Fruit fly (Drosophila melanogaster): ENCODE results near the gene CG6380.

Gene CG6380

dm6 chr2L:17292102-17292501 lies at the start of gene CG6380:
CG6380 (minus strand) TSS chr2L:17292202.
- no peak for TF ChIP-seq CG33017 (tag; optimal IDR thresholded peaks at IDR 0.05)
- no peak for TF ChIP-seq CG5204 (GFP tag; optimal IDR thresholded peaks at IDR 0.05)
- no peak for TF ChIP-seq Hr96 (GFP tag; optimal IDR thresholded peaks at IDR 0.05)
- no peak for TF ChIP-seq pad (GFP tag; optimal IDR thresholded peaks at IDR 0.05)
- TF ChIP-seq CG7101 (tag; optimal IDR thresholded peaks at IDR 0.05), result no peak
- no peak for TF ChIP-seq ovo (GFP tag; optimal IDR thresholded peaks at IDR 0.05)
- TF ChIP-seq Crg-1 (GFP tag; optimal IDR thresholded peaks at IDR 0.05), result no peak
- no peak for TF ChIP-seq cic (GFP tag; optimal IDR thresholded peaks at IDR 0.05)
- TF ChIP-seq toe (GFP tag; optimal IDR thresholded peaks at IDR 0.05), result no peak
- no peak for TF ChIP-seq CG1620 (GFP tag; optimal IDR thresholded peaks at IDR 0.05)
- no peak for TF ChIP-seq bab1 (GFP tag; optimal IDR thresholded peaks at IDR 0.05)
- no peak for TF ChIP-seq CG7045 (GFP tag; optimal IDR thresholded peaks at IDR 0.05)
- no peak for TF ChIP-seq CG14711 (tag; optimal IDR thresholded peaks at IDR 0.05)
- no peak for TF ChIP-seq kay (GFP tag; ENCODE audit: borderline replicate concordance)
- no peak for TF ChIP-seq CG11617 (GFP tag; optimal IDR thresholded peaks at IDR 0.05)
- TF ChIP-seq CG12768 (GFP tag; optimal IDR thresholded peaks at IDR 0.05), result no peak

- TF ChIP-seq CG7101 (tag; optimal IDR thresholded peaks at IDR 0.05) (no peak), CG33017 (tag; optimal IDR thresholded peaks at IDR 0.05) (no peak), pad (GFP tag; optimal IDR thresholded peaks at IDR 0.05) (no peak), cic (GFP tag; optimal IDR thresholded peaks at IDR 0.05) (no peak), tj (GFP tag; optimal IDR thresholded peaks at IDR 0.05) (no peak), Crg-1 (GFP tag; optimal IDR thresholded peaks at IDR 0.05) (no peak), CG12768 (GFP tag; optimal IDR thresholded peaks at IDR 0.05) (no peak), CG7045 (GFP tag; optimal IDR thresholded peaks at IDR 0.05) (no peak), CG11617 (GFP tag; optimal IDR thresholded peaks at IDR 0.05) (no peak), toe (GFP tag; optimal IDR thresholded peaks at IDR 0.05) (no peak), kay (GFP tag; ENCODE audit: borderline replicate concordance) (no peak), Hr96 (GFP tag; optimal IDR thresholded peaks at IDR 0.05) (no peak), Mnt (GFP tag; optimal IDR thresholded peaks at IDR 0.05) (no peak), Clk (GFP tag; optimal IDR thresholded peaks at IDR 0.05) (no peak)
These were observed 28.6 kb upstream of the CG6380 start, which contains the start of gene CG45691 for dm6 chr2L:17320612-17321011. CG45691 (minus strand) TSS chr2L:17320712.

- TF ChIP-seq kay (GFP tag; ENCODE audit: borderline replicate concordance), result no peak
- TF ChIP-seq CG1620 (GFP tag; optimal IDR thresholded peaks at IDR 0.05), result no peak
- TF ChIP-seq CG14711 (tag; optimal IDR thresholded peaks at IDR 0.05), result no peak
- no peak for TF ChIP-seq Mnt (GFP tag; optimal IDR thresholded peaks at IDR 0.05)
- TF ChIP-seq ovo (GFP tag; optimal IDR thresholded peaks at IDR 0.05), result no peak
- no peak for TF ChIP-seq Clk (GFP tag; optimal IDR thresholded peaks at IDR 0.05)
- no peak for TF ChIP-seq CG33017 (tag; optimal IDR thresholded peaks at IDR 0.05)
- no peak for TF ChIP-seq cic (GFP tag; optimal IDR thresholded peaks at IDR 0.05)
These were observed 19.7 kb upstream of the CG6380 start, which contains the start of gene CG34170 for dm6 chr2L:17311720-17312119. CG34170 (minus strand) TSS chr2L:17311820.

dm6 chr2L:17285940-17286339 lies 6.1 kb downstream of the CG6380 start, which contains the start of gene CG15140:
CG15140 (plus strand) TSS chr2L:17286240.
- TF ChIP-seq CG12768 (GFP tag; optimal IDR thresholded peaks at IDR 0.05) (no peak), Clk (GFP tag; optimal IDR thresholded peaks at IDR 0.05) (no peak), CG11617 (GFP tag; optimal IDR thresholded peaks at IDR 0.05) (no peak), bab1 (GFP tag; optimal IDR thresholded peaks at IDR 0.05) (no peak), tj (GFP tag; optimal IDR thresholded peaks at IDR 0.05) (no peak), CG7045 (GFP tag; optimal IDR thresholded peaks at IDR 0.05) (no peak), Crg-1 (GFP tag; optimal IDR thresholded peaks at IDR 0.05) (no peak), Mnt (GFP tag; optimal IDR thresholded peaks at IDR 0.05) (no peak), cnc (optimal IDR thresholded peaks at IDR 0.05) (no peak), CG1620 (GFP tag; optimal IDR thresholded peaks at IDR 0.05) (no peak), cic (GFP tag; optimal IDR thresholded peaks at IDR 0.05) (no peak), toe (GFP tag; optimal IDR thresholded peaks at IDR 0.05) (no peak)

- TF ChIP-seq Hr96 (GFP tag; optimal IDR thresholded peaks at IDR 0.05) (no peak), CG7045 (GFP tag; optimal IDR thresholded peaks at IDR 0.05) (no peak), Crg-1 (GFP tag; optimal IDR thresholded peaks at IDR 0.05) (no peak), CG5204 (GFP tag; optimal IDR thresholded peaks at IDR 0.05) (no peak), CG7101 (tag; optimal IDR thresholded peaks at IDR 0.05) (no peak), cnc (optimal IDR thresholded peaks at IDR 0.05) (no peak)
These were observed 22.3 kb downstream of the CG6380 start for dm6 chr2L:17269740-17270139.

- no peak for TF ChIP-seq CG12768 (GFP tag; optimal IDR thresholded peaks at IDR 0.05)
- no peak for TF ChIP-seq bab1 (GFP tag; optimal IDR thresholded peaks at IDR 0.05)
- TF ChIP-seq CG7045 (GFP tag; optimal IDR thresholded peaks at IDR 0.05), result no peak
- TF ChIP-seq Mnt (GFP tag; optimal IDR thresholded peaks at IDR 0.05), result no peak
- TF ChIP-seq Clk (GFP tag; optimal IDR thresholded peaks at IDR 0.05), result no peak
- no peak for TF ChIP-seq CG1620 (GFP tag; optimal IDR thresholded peaks at IDR 0.05)
- TF ChIP-seq CG7101 (tag; optimal IDR thresholded peaks at IDR 0.05), result no peak
- no peak for TF ChIP-seq toe (GFP tag; optimal IDR thresholded peaks at IDR 0.05)
- no peak for TF ChIP-seq CG14711 (tag; optimal IDR thresholded peaks at IDR 0.05)
- no peak for TF ChIP-seq kay (GFP tag; ENCODE audit: borderline replicate concordance)
- no peak for TF ChIP-seq Hr96 (GFP tag; optimal IDR thresholded peaks at IDR 0.05)
- no peak for TF ChIP-seq tj (GFP tag; optimal IDR thresholded peaks at IDR 0.05)
- TF ChIP-seq Crg-1 (GFP tag; optimal IDR thresholded peaks at IDR 0.05), result no peak
- TF ChIP-seq CG33017 (tag; optimal IDR thresholded peaks at IDR 0.05), result no peak
- no peak for TF ChIP-seq CG5204 (GFP tag; optimal IDR thresholded peaks at IDR 0.05)
These were observed 23.8 kb downstream of the CG6380 start for dm6 chr2L:17268088-17268755.
